Fruit fly (Drosophila melanogaster) whole organism, pupa: Measurements from ENCODE around the gene Sap-r.

Experiments used
- CG12605 ChIP-seq: fragments of 200-800 bp; sonication (Bioruptor generic); IDR thresholded peaks from 2 replicates; pipeline ENCODE4 v1.3.6; 2022; ENCODE audit warnings: missing biosample characterization, missing genetic modification characterization
- CG13204 ChIP-seq: fragments of 200-800 bp; sonication (Bioruptor generic); optimal IDR thresholded peaks from 2 replicates; lab custom pipeline; 2018; ENCODE audit warnings: missing biosample characterization, mild to moderate bottlenecking, missing genetic modification characterization, moderate library complexity
- CG17806 ChIP-seq: fragments of 200-800 bp; sonication (Bioruptor generic); optimal IDR thresholded peaks from 2 replicates; lab custom pipeline; 2018; ENCODE audit warnings: missing biosample characterization, mild to moderate bottlenecking, missing genetic modification characterization, moderate library complexity
- CG34367 ChIP-seq: fragments of 200-800 bp; sonication (Bioruptor generic); optimal IDR thresholded peaks from 2 replicates; lab custom pipeline; 2018; ENCODE audit warnings: missing biosample characterization, mild to moderate bottlenecking, missing genetic modification characterization
- CG8159 ChIP-seq: fragments of 200-800 bp; sonication (Bioruptor generic); optimal IDR thresholded peaks from 3 replicates; lab custom pipeline; 2018; ENCODE audit warnings: missing biosample characterization, mild to moderate bottlenecking, missing genetic modification characterization, moderate library complexity
- CG8301 ChIP-seq: fragments of 200-800 bp; sonication (Bioruptor generic); optimal IDR thresholded peaks from 2 replicates; lab custom pipeline; 2018; ENCODE audit warnings: missing biosample characterization, mild to moderate bottlenecking, missing genetic modification characterization
- Ets98B ChIP-seq: fragments of 200-800 bp; sonication (Bioruptor generic); IDR thresholded peaks from 2 replicates; pipeline ENCODE4 v1.3.6; 2022; ENCODE audit warnings: missing biosample characterization, missing genetic modification characterization
- Pif1A ChIP-seq: fragments of 200-800 bp; sonication (Bioruptor generic); optimal IDR thresholded peaks from 3 replicates; lab custom pipeline; 2016; ENCODE audit warnings: missing biosample characterization, missing genetic modification characterization
- fd96Ca ChIP-seq: fragments of 200-800 bp; sonication (Bioruptor generic); IDR thresholded peaks from 3 replicates; pipeline ENCODE4 v1.3.6; 2022; ENCODE audit warnings: missing biosample characterization, missing genetic modification characterization
- gl ChIP-seq: fragments of 200-800 bp; sonication (Bioruptor generic); optimal IDR thresholded peaks from 2 replicates; lab custom pipeline; 2018; ENCODE audit warnings: missing biosample characterization, mild to moderate bottlenecking, missing genetic modification characterization

DNA sequence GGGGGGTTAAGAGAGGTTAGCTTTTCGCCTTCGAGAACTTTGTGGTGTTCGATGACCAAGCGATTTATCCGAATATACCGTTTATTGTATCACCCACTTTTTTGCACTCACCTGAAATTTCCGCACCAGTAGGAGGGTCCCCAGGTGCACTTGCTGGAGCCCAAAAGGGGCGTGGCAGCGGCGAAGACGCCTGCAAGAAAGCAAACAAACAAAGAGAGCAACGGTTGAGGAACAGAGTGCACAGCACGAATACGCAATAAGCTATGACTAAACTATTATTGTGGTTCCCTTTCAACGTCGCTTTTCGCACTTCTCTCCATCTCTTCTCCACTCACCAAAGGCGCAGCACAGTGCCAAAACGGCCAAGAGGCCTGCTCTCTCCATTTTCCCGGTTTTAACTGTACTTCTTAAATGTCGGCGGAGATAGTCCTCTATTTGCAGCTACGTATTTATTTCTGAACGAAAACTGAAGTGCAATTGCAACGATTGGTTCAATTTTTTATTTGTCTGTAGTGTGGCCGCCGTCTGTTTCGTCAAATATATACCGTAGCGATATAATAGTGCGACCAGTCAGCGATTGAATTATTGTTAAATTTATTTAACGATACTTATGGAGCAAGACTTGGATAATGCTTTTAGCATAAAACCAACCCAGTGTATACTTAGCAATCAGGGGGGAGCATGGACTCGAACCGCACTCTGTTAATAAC, at the start of gene Sap-r:
- TF ChIP-seq Pif1A (GFP tag; lab: Kevin White, UChicago) (no peak), Ets98B (GFP tag; lab: Robert Waterston, UW) (no peak), CG17806 (no peak), CG12605 (GFP tag; lab: Robert Waterston, UW) (no peak), CG8159 (tag; lab: Kevin White, UChicago) (no peak), fd96Ca (GFP tag; lab: Robert Waterston, UW) (no peak), CG8301 (tag; lab: Kevin White, UChicago) (no peak), CG34367 (tag; lab: Kevin White, UChicago) (no peak), gl (tag; lab: Kevin White, UChicago) (no peak), CG13204 (GFP tag; lab: Kevin White, UChicago) (no peak)
